Worm (Caenorhabditis elegans) whole organism, early embryonic: ENCODE results near the gene T24C2.3.

ENCODE experiments used
- aly-1 ChIP-seq: sonication (generic microtip); optimal IDR thresholded peaks from 2 replicates; lab custom pipeline; 2016; ENCODE audit warnings: missing genetic modification characterization, missing compliant biosample characterization
- ama-1 ChIP-seq: fragments of 150-350 bp; optimal IDR thresholded peaks from 2 replicates; lab custom pipeline; 2014
- flt-1 ChIP-seq: fragments of 200-800 bp; sonication (Bioruptor generic); IDR thresholded peaks from 2 replicates; pipeline ENCODE4 v1.3.6; 2022; ENCODE audit warnings: missing genetic modification characterization, missing compliant biosample characterization
- hnd-1 ChIP-seq: sonication (generic microtip); optimal IDR thresholded peaks from 2 replicates; lab custom pipeline; 2016; ENCODE audit warnings: missing genetic modification characterization, missing compliant biosample characterization
- scrt-1 ChIP-seq: fragments of 200-800 bp; sonication (Bioruptor generic); IDR thresholded peaks from 2 replicates; pipeline ENCODE4 v1.3.6; 2022; ENCODE audit warnings: missing genetic modification characterization, missing compliant biosample characterization
- tbx-11 ChIP-seq: fragments of 200-800 bp; sonication (Bioruptor generic); IDR thresholded peaks from 2 replicates; pipeline ENCODE4 v1.3.6; 2022; ENCODE audit warnings: missing genetic modification characterization, missing compliant biosample characterization

ce11 chrX:14541992-14542391 is 1.3 kb upstream of the T24C2.3 start, which contains the start of gene fbxa-81:
- TF ChIP-seq tbx-11 (GFP tag; lab: Robert Waterston, UW) = no peak
- TF ChIP-seq ama-1 = no peak
- no peak for TF ChIP-seq hnd-1 (tag; lab: Kevin White, UChicago)
- TF ChIP-seq scrt-1 (GFP tag; lab: Robert Waterston, UW) = no peak
- TF ChIP-seq flt-1 (GFP tag; lab: Robert Waterston, UW) = no peak
- TF ChIP-seq aly-1 (tag; lab: Kevin White, UChicago) = no peak
